Worm (Caenorhabditis elegans) whole organism, young adult: ENCODE data around the gene mut-15.

Experiments
- B0261.1 ChIP-seq: sonication (generic microtip); optimal IDR thresholded peaks from 2 replicates; lab custom pipeline; 2016; ENCODE audit warnings: mild to moderate bottlenecking, missing genetic modification characterization, moderate library complexity, missing compliant biosample characterization
- C06A6.2 ChIP-seq: fragments of 200-800 bp; sonication (Bioruptor generic); conservative IDR thresholded peaks from 2 replicates; pipeline ENCODE4 v1.3.6; 2022; ENCODE audit warnings: missing genetic modification characterization, missing compliant biosample characterization
- F33H1.4 ChIP-seq: fragments of 200-800 bp; sonication (Bioruptor generic); IDR thresholded peaks from 2 replicates; pipeline ENCODE4 v1.3.6; 2022; ENCODE audit warnings: missing genetic modification reagents, missing genetic modification characterization, missing compliant biosample characterization
- F37B4.10 ChIP-seq: fragments of 200-800 bp; sonication (Bioruptor generic); IDR thresholded peaks from 2 replicates; pipeline ENCODE4 v1.3.6; 2022; ENCODE audit warnings: missing genetic modification characterization, missing compliant biosample characterization
- F57A8.1 ChIP-seq: fragments of 200-800 bp; sonication (Bioruptor generic); optimal IDR thresholded peaks from 2 replicates; lab custom pipeline; 2018; ENCODE audit warnings: mild to moderate bottlenecking, missing genetic modification characterization, moderate library complexity, missing compliant biosample characterization
- F57C9.4 ChIP-seq: sonication (generic microtip); optimal IDR thresholded peaks from 2 replicates; lab custom pipeline; 2017; ENCODE audit warnings: mild to moderate bottlenecking, missing genetic modification characterization, missing compliant biosample characterization
- K11D2.4 ChIP-seq: fragments of 200-800 bp; sonication (Bioruptor generic); IDR thresholded peaks from 2 replicates; pipeline ENCODE4 v1.3.6; 2022; ENCODE audit warnings: missing genetic modification reagents, missing genetic modification characterization, missing compliant biosample characterization
- Y67H2A.10 ChIP-seq: fragments of 200-800 bp; sonication (Bioruptor generic); conservative IDR thresholded peaks from 2 replicates; pipeline ENCODE4 v1.3.6; 2022; ENCODE audit warnings: missing genetic modification reagents, missing genetic modification characterization, missing compliant biosample characterization
- aptf-2 ChIP-seq: fragments of 200-800 bp; sonication (Bioruptor generic); conservative IDR thresholded peaks from 2 replicates; pipeline ENCODE4 v1.3.6; 2022; ENCODE audit warnings: missing genetic modification reagents, missing genetic modification characterization, missing compliant biosample characterization
- athp-1 ChIP-seq: sonication (generic microtip); optimal IDR thresholded peaks from 2 replicates; lab custom pipeline; 2017; ENCODE audit warnings: mild to moderate bottlenecking, missing genetic modification characterization, missing compliant biosample characterization
- attf-6 ChIP-seq: fragments of 200-800 bp; sonication (Bioruptor generic); IDR thresholded peaks from 2 replicates; pipeline ENCODE4 v1.3.6; 2022; ENCODE audit warnings: missing genetic modification reagents, missing genetic modification characterization, missing compliant biosample characterization
- bed-2 ChIP-seq: fragments of 200-800 bp; sonication (Bioruptor generic); IDR thresholded peaks from 2 replicates; pipeline ENCODE4 v1.3.6; 2022; ENCODE audit warnings: missing genetic modification reagents, missing genetic modification characterization, missing compliant biosample characterization
- cebp-2 ChIP-seq: fragments of 200-800 bp; sonication (Bioruptor generic); IDR thresholded peaks from 2 replicates; pipeline ENCODE4 v1.3.6; 2022; ENCODE audit warnings: missing genetic modification characterization, missing compliant biosample characterization
- ceh-100 ChIP-seq: fragments of 200-800 bp; sonication (Bioruptor generic); IDR thresholded peaks from 2 replicates; pipeline ENCODE4 v1.3.6; 2022; ENCODE audit warnings: missing genetic modification reagents, missing genetic modification characterization, missing compliant biosample characterization
- ceh-79 ChIP-seq: sonication (generic microtip); optimal IDR thresholded peaks from 2 replicates; lab custom pipeline; 2017; ENCODE audit warnings: mild to moderate bottlenecking, missing genetic modification characterization, missing compliant biosample characterization
- ets-4 ChIP-seq: fragments of 200-800 bp; sonication (Bioruptor generic); optimal IDR thresholded peaks from 2 replicates; lab custom pipeline; 2018; ENCODE audit warnings: mild to moderate bottlenecking, missing genetic modification characterization, missing compliant biosample characterization
- gei-17 ChIP-seq: fragments of 200-800 bp; sonication (Bioruptor generic); optimal IDR thresholded peaks from 2 replicates; lab custom pipeline; 2018; ENCODE audit warnings: mild to moderate bottlenecking, missing genetic modification characterization, missing compliant biosample characterization
- hmg-1.2 ChIP-seq: fragments of 200-800 bp; sonication (Bioruptor generic); IDR thresholded peaks from 2 replicates; pipeline ENCODE4 v1.3.6; 2022; ENCODE audit warnings: missing genetic modification reagents, missing genetic modification characterization, missing compliant biosample characterization
- hmg-20 ChIP-seq: fragments of 200-800 bp; sonication (Bioruptor generic); IDR thresholded peaks from 2 replicates; pipeline ENCODE4 v1.3.6; 2022; ENCODE audit warnings: missing genetic modification reagents, missing genetic modification characterization, missing compliant biosample characterization
- hrde-1 ChIP-seq: sonication (generic microtip); optimal IDR thresholded peaks from 2 replicates; lab custom pipeline; 2016; ENCODE audit warnings: missing genetic modification characterization, mild to moderate bottlenecking, missing compliant biosample characterization, moderate library complexity, missing genotype, missing genetic modification reagents, borderline replicate concordance
- lag-1 ChIP-seq: fragments of 200-800 bp; sonication (Bioruptor generic); IDR thresholded peaks from 2 replicates; pipeline ENCODE4 v1.3.6; 2022; ENCODE audit warnings: missing genetic modification reagents, missing genetic modification characterization, missing compliant biosample characterization
- let-526 ChIP-seq: fragments of 200-800 bp; sonication (Bioruptor generic); IDR thresholded peaks from 2 replicates; pipeline ENCODE4 v1.3.6; 2022; ENCODE audit warnings: missing genetic modification reagents, missing genetic modification characterization, missing compliant biosample characterization
- lin-35 ChIP-seq, 3 experiments: fragments of 150-350 bp in 2 of 3; sonication (generic microtip) in 1 of 3; optimal IDR thresholded peaks; 2 replicates each; lab custom pipeline; 2014 to 2018; ENCODE audit warnings: missing biosample characterization in 3 of 3, missing genetic modification characterization in 3 of 3, missing genetic modification reagents in 3 of 3
- lin-40 ChIP-seq: sonication (generic microtip); optimal IDR thresholded peaks from 2 replicates; lab custom pipeline; 2016; ENCODE audit warnings: missing genetic modification characterization, mild to moderate bottlenecking, missing compliant biosample characterization, missing genotype, missing genetic modification reagents
- lsl-1 ChIP-seq: fragments of 200-800 bp; sonication (Bioruptor generic); optimal IDR thresholded peaks from 2 replicates; lab custom pipeline; 2018; ENCODE audit warnings: mild to moderate bottlenecking, missing genetic modification characterization, moderate library complexity, missing compliant biosample characterization
- madf-10 ChIP-seq: sonication (generic microtip); optimal IDR thresholded peaks from 2 replicates; lab custom pipeline; 2016; ENCODE audit warnings: mild to moderate bottlenecking, missing genetic modification characterization, missing compliant biosample characterization
- madf-8 ChIP-seq: fragments of 200-800 bp; sonication (Bioruptor generic); conservative IDR thresholded peaks from 2 replicates; pipeline ENCODE4 v1.3.6; 2022; ENCODE audit warnings: missing genetic modification reagents, missing genetic modification characterization, missing compliant biosample characterization
- mes-4 ChIP-seq: sonication (generic microtip); optimal IDR thresholded peaks from 2 replicates; lab custom pipeline; 2016; ENCODE audit warnings: missing genotype, missing genetic modification characterization, missing compliant biosample characterization
- mxl-1 ChIP-seq: sonication (generic microtip); optimal IDR thresholded peaks from 2 replicates; lab custom pipeline; 2016; ENCODE audit warnings: missing genetic modification characterization, missing compliant biosample characterization
- rec-8 ChIP-seq, 2 experiments: sonication (generic microtip); optimal IDR thresholded peaks; 2 replicates each; lab custom pipeline; 2016; ENCODE audit warnings: mild to moderate bottlenecking in 2 of 2, missing genetic modification characterization in 2 of 2, missing genetic modification reagents in 2 of 2, missing genotype in 2 of 2, missing biosample characterization in 1 of 2, missing compliant biosample characterization in 1 of 2, moderate library complexity in 1 of 2
- sea-2 ChIP-seq: fragments of 200-800 bp; sonication (Bioruptor generic); IDR thresholded peaks from 2 replicates; pipeline ENCODE4 v1.3.6; 2022; ENCODE audit warnings: missing genetic modification characterization, missing compliant biosample characterization
- somi-1 ChIP-seq: fragments of 200-800 bp; sonication (Bioruptor generic); optimal IDR thresholded peaks from 2 replicates; lab custom pipeline; 2018; ENCODE audit warnings: mild to moderate bottlenecking, missing genetic modification characterization, missing compliant biosample characterization
- tbx-9 ChIP-seq: sonication (generic microtip); optimal IDR thresholded peaks from 2 replicates; lab custom pipeline; 2016; ENCODE audit warnings: borderline replicate concordance, missing genetic modification characterization, inconsistent platforms, missing compliant biosample characterization
- unc-62 ChIP-seq: fragments of 150-350 bp; optimal IDR thresholded peaks from 2 replicates; lab custom pipeline; 2014; ENCODE audit warnings: missing biosample characterization, missing genetic modification reagents, missing genetic modification characterization

The mut-15 gene

ce11 chrV:14971136-14971535 lies 31.2 kb upstream of the mut-15 start, which contains the start of gene nlp-59:
Gene nlp-59 (plus strand): TSS chrV:14971436.
- TF ChIP-seq hmg-20 (GFP tag; lab: Robert Waterston, UW) (no peak), cebp-2 (no peak), F37B4.10 (GFP tag; lab: Robert Waterston, UW) (no peak), unc-62 (GFP tag; lab: Kevin White, UChicago) (no peak), mes-4 (tag; lab: Kevin White, UChicago) (no peak), lsl-1 (GFP tag; lab: Kevin White, UChicago) (no peak), sea-2 (no peak), B0261.1 (tag; lab: Kevin White, UChicago) (no peak), let-526 (no peak), K11D2.4 (GFP tag; lab: Robert Waterston, UW) (no peak), rec-8 (tag; optimal IDR thresholded peaks at IDR 0.05; lab: Kevin White, UChicago) (no peak), lin-40 (tag; lab: Kevin White, UChicago) (no peak), ceh-79 (tag; lab: Kevin White, UChicago) (no peak), hmg-1.2 (GFP tag; lab: Robert Waterston, UW) (no peak), tbx-9 (tag; lab: Kevin White, UChicago) (no peak), ets-4 (GFP tag; lab: Kevin White, UChicago) (no peak), madf-8 (GFP tag; lab: Robert Waterston, UW) (no peak), aptf-2 (GFP tag; lab: Robert Waterston, UW) (no peak)
- TF ChIP-seq, all 124 proteins: peak for 0

- TF ChIP-seq somi-1 (GFP tag; lab: Kevin White, UChicago) (no peak), hrde-1 (tag; lab: Kevin White, UChicago) (no peak), lag-1 (no peak), lin-35 (GFP tag; optimal IDR thresholded peaks at IDR 0.05; lab: Kevin White, UChicago) (no peak)
- TF ChIP-seq, all 124 proteins: peak for 0
Observed at ce11 chrV:14978205-14978751, 24.1 kb upstream of the mut-15 start, which contains the start of the genes grd-12 and F02D8.1. Gene grd-12 (plus strand): TSS chrV:14978505. Gene F02D8.1 (minus strand): TSS chrV:14978701.

- TF ChIP-seq madf-10 (tag; lab: Kevin White, UChicago) = no peak
- TF ChIP-seq Y67H2A.10 (GFP tag; lab: Robert Waterston, UW) = no peak
- no peak for TF ChIP-seq F33H1.4 (GFP tag; lab: Robert Waterston, UW)
- no peak for TF ChIP-seq athp-1
- no peak for TF ChIP-seq F57C9.4 (tag; lab: Kevin White, UChicago)
- no peak for TF ChIP-seq unc-62 (GFP tag; lab: Kevin White, UChicago)
- no peak for TF ChIP-seq ets-4 (GFP tag; lab: Kevin White, UChicago)
- no peak for TF ChIP-seq F57A8.1 (GFP tag; lab: Kevin White, UChicago)
- TF ChIP-seq mxl-1 (tag; lab: Kevin White, UChicago) = no peak
- TF ChIP-seq gei-17 (GFP tag; lab: Kevin White, UChicago) = no peak
- no peak for TF ChIP-seq C06A6.2 (GFP tag; lab: Robert Waterston, UW)
Observed at ce11 chrV:14979937-14980336, 22.4 kb upstream of the mut-15 start, which contains the start of gene xbx-1. Gene xbx-1 (plus strand): TSS chrV:14980237.

- TF ChIP-seq hmg-1.2 (GFP tag; lab: Robert Waterston, UW) (no peak), let-526 (no peak), bed-2 (GFP tag; lab: Robert Waterston, UW) (no peak), athp-1 (no peak), attf-6 (no peak), ceh-79 (tag; lab: Kevin White, UChicago) (no peak), lin-35 (GFP tag; optimal IDR thresholded peaks at IDR 0.05; lab: Kevin White, UChicago) (no peak), hmg-20 (GFP tag; lab: Robert Waterston, UW) (no peak), ceh-100 (GFP tag; lab: Robert Waterston, UW) (no peak)
- TF ChIP-seq, all 124 proteins: peak for 0
Observed at ce11 chrV:14984593-14984992, 17.8 kb upstream of the mut-15 start, which contains the start of gene F02D8.4. Gene F02D8.4 (plus strand): TSS chrV:14984893.
